Fruit fly (Drosophila melanogaster) whole organism, prepupa: ENCODE measurements around the gene Jon99Cii.

Source experiments
- CG31627 ChIP-seq: fragments of 200-800 bp; sonication (Bioruptor generic); optimal IDR thresholded peaks from 3 replicates; lab custom pipeline; 2016; ENCODE audit warnings: missing biosample characterization, missing genetic modification characterization
- CG9139 ChIP-seq: fragments of 200-800 bp; sonication (Bioruptor generic); optimal IDR thresholded peaks from 3 replicates; lab custom pipeline; 2017; ENCODE audit warnings: missing biosample characterization, mild to moderate bottlenecking, missing genetic modification characterization
- net ChIP-seq: fragments of 200-800 bp; sonication (Bioruptor generic); optimal IDR thresholded peaks from 3 replicates; lab custom pipeline; 2016; ENCODE audit warnings: missing biosample characterization, missing genetic modification characterization

dm6 chr3R:29930286-29930685 lies 5.9 kb upstream of the Jon99Cii start, which contains the start of gene alpha-Man-Ic:
- TF ChIP-seq net (GFP tag; lab: Kevin White, UChicago) (no peak), CG9139 (GFP tag; lab: Kevin White, UChicago) (no peak), CG31627 (GFP tag; lab: Kevin White, UChicago) (no peak)
